Fruit fly (Drosophila melanogaster) whole organism, embryonic: ENCODE measurements around the gene CG44362.

ENCODE experiments used
- Abd-B ChIP-seq: fragments of 200-800 bp; sonication (Bioruptor generic); optimal IDR thresholded peaks from 2 replicates; lab custom pipeline; 2018; ENCODE audit warnings: missing biosample characterization, mild to moderate bottlenecking, missing genetic modification characterization, moderate library complexity
- Ada2b ChIP-seq: fragments of 200-800 bp; sonication (Bioruptor generic); IDR thresholded peaks from 2 replicates; pipeline ENCODE4 v1.3.6; 2022; ENCODE audit warnings: missing biosample characterization, missing genetic modification characterization
- CG12104 ChIP-seq: fragments of 200-800 bp; sonication (Bioruptor generic); optimal IDR thresholded peaks from 3 replicates; lab custom pipeline; 2016; ENCODE audit warnings: missing biosample characterization, missing genetic modification characterization
- CG12769 ChIP-seq: fragments of 200-800 bp; sonication (Bioruptor generic); optimal IDR thresholded peaks from 2 replicates; lab custom pipeline; 2019; ENCODE audit warnings: missing biosample characterization, mild to moderate bottlenecking, missing genetic modification characterization, moderate library complexity
- CG13296 ChIP-seq: fragments of 200-800 bp; sonication (Bioruptor generic); optimal IDR thresholded peaks from 3 replicates; lab custom pipeline; 2018; ENCODE audit warnings: missing biosample characterization, mild to moderate bottlenecking, missing genetic modification characterization
- CG16863 ChIP-seq: fragments of 200-800 bp; sonication (Bioruptor generic); optimal IDR thresholded peaks from 3 replicates; lab custom pipeline; 2016; ENCODE audit warnings: missing biosample characterization, missing genetic modification characterization
- CG18011 ChIP-seq: fragments of 200-800 bp; sonication (Bioruptor generic); optimal IDR thresholded peaks from 2 replicates; lab custom pipeline; 2017; ENCODE audit warnings: missing biosample characterization, missing genetic modification characterization, mild to moderate bottlenecking, moderate library complexity, missing genotype
- CG2129 ChIP-seq: fragments of 200-800 bp; sonication (Bioruptor generic); IDR thresholded peaks from 2 replicates; pipeline ENCODE4 v1.3.6; 2022; ENCODE audit warnings: missing biosample characterization, missing genetic modification characterization; ENCODE audit not compliant: partially characterized antibody
- CG2889 ChIP-seq: fragments of 200-800 bp; sonication (Bioruptor generic); IDR thresholded peaks from 3 replicates; pipeline ENCODE4 v1.3.6; 2022; ENCODE audit warnings: missing biosample characterization, missing genetic modification characterization
- CG32532 ChIP-seq: fragments of 200-800 bp; sonication (Bioruptor generic); IDR thresholded peaks from 2 replicates; pipeline ENCODE4 v1.3.6; 2022; ENCODE audit warnings: missing biosample characterization, missing genetic modification characterization
- CG32772 ChIP-seq: fragments of 200-800 bp; sonication (Bioruptor generic); IDR thresholded peaks from 2 replicates; pipeline ENCODE4 v1.3.6; 2022; ENCODE audit warnings: missing biosample characterization, missing genetic modification characterization
- CG34422 ChIP-seq: fragments of 200-800 bp; sonication (Bioruptor generic); IDR thresholded peaks from 3 replicates; pipeline ENCODE4 v1.3.6; 2022; ENCODE audit warnings: missing biosample characterization, missing genetic modification characterization
- CG3847 ChIP-seq: fragments of 200-800 bp; sonication (Bioruptor generic); IDR thresholded peaks from 2 replicates; pipeline ENCODE4 v1.3.6; 2022; ENCODE audit warnings: missing biosample characterization, missing genetic modification characterization
- CG43689 ChIP-seq: fragments of 200-800 bp; sonication (Bioruptor generic); IDR thresholded peaks from 2 replicates; pipeline ENCODE4 v1.3.6; 2022; ENCODE audit warnings: missing biosample characterization, missing genetic modification characterization
- CG4404 ChIP-seq: fragments of 200-800 bp; sonication (Bioruptor generic); IDR thresholded peaks from 2 replicates; pipeline ENCODE4 v1.3.6; 2022; ENCODE audit warnings: missing biosample characterization, missing genetic modification characterization
- CG6654 ChIP-seq: fragments of 200-800 bp; sonication (Bioruptor generic); optimal IDR thresholded peaks from 2 replicates; lab custom pipeline; 2017; ENCODE audit warnings: missing biosample characterization, mild to moderate bottlenecking, missing genetic modification characterization
- CG7357 ChIP-seq: fragments of 200-800 bp; sonication (Bioruptor generic); IDR thresholded peaks from 3 replicates; pipeline ENCODE4 v1.3.6; 2022; ENCODE audit warnings: missing biosample characterization, missing genetic modification characterization
- CG9215 ChIP-seq: fragments of 200-800 bp; sonication (Bioruptor generic); IDR thresholded peaks from 2 replicates; pipeline ENCODE4 v1.3.6; 2022; ENCODE audit warnings: missing biosample characterization, missing genetic modification characterization
- CrebB ChIP-seq: fragments of 200-800 bp; sonication (Bioruptor generic); optimal IDR thresholded peaks from 3 replicates; lab custom pipeline; 2018; ENCODE audit warnings: missing biosample characterization, mild to moderate bottlenecking, missing genetic modification characterization
- D ChIP-seq, 2 experiments: fragments of 200-800 bp in 1 of 2; fragments of >200 bp in 1 of 2; sonication (Bioruptor generic) in 1 of 2; optimal IDR thresholded peaks; 2 replicates in 1 of 2; 3 replicates in 1 of 2; lab custom pipeline; 2017; ENCODE audit warnings: mild to moderate bottlenecking in 1 of 2, missing biosample characterization in 1 of 2, missing genetic modification characterization in 1 of 2, missing genetic modification reagents in 1 of 2
- Dip2 ChIP-seq: fragments of 200-800 bp; sonication (Bioruptor generic); IDR thresholded peaks from 2 replicates; pipeline ENCODE4 v1.3.6; 2022; ENCODE audit warnings: missing biosample characterization, missing genetic modification characterization
- ERR ChIP-seq: fragments of 200-800 bp; sonication (Bioruptor generic); optimal IDR thresholded peaks from 2 replicates; lab custom pipeline; 2016; ENCODE audit warnings: missing biosample characterization, missing genetic modification characterization
- Hey ChIP-seq: fragments of 200-800 bp; sonication (Bioruptor generic); optimal IDR thresholded peaks from 3 replicates; lab custom pipeline; 2018; ENCODE audit warnings: missing biosample characterization, mild to moderate bottlenecking, missing genetic modification characterization
- NK7.1 ChIP-seq: fragments of 200-800 bp; sonication (Bioruptor generic); optimal IDR thresholded peaks from 3 replicates; lab custom pipeline; 2016; ENCODE audit warnings: missing biosample characterization, missing genetic modification characterization
- Rx ChIP-seq: fragments of 200-800 bp; sonication (Bioruptor generic); IDR thresholded peaks from 2 replicates; pipeline ENCODE4 v1.3.6; 2022; ENCODE audit warnings: missing biosample characterization, missing genetic modification characterization
- Sry-δ ChIP-seq: fragments of 200-800 bp; sonication (Bioruptor generic); optimal IDR thresholded peaks from 2 replicates; lab custom pipeline; 2016; ENCODE audit warnings: missing biosample characterization, missing genetic modification characterization
- Xrp1 ChIP-seq: fragments of 200-800 bp; sonication (Bioruptor generic); IDR thresholded peaks from 2 replicates; pipeline ENCODE4 v1.3.6; 2022; ENCODE audit warnings: missing biosample characterization, missing genetic modification characterization
- ab ChIP-seq: fragments of 200-800 bp; sonication (Bioruptor generic); optimal IDR thresholded peaks from 2 replicates; lab custom pipeline; 2016; ENCODE audit warnings: missing biosample characterization, missing genetic modification characterization
- cg ChIP-seq: fragments of 200-800 bp; sonication (Bioruptor generic); optimal IDR thresholded peaks from 3 replicates; lab custom pipeline; 2019; ENCODE audit warnings: missing biosample characterization, mild to moderate bottlenecking, missing genetic modification characterization, moderate library complexity
- chif ChIP-seq, 2 experiments: fragments of 200-800 bp; sonication (Bioruptor generic); optimal IDR thresholded peaks; 3 replicates each; lab custom pipeline; 2016; ENCODE audit warnings: missing biosample characterization in 2 of 2, missing genetic modification characterization in 2 of 2
- dimm ChIP-seq: fragments of 200-800 bp; sonication (Bioruptor generic); IDR thresholded peaks from 2 replicates; pipeline ENCODE4 v1.3.6; 2022; ENCODE audit warnings: missing biosample characterization, missing genetic modification characterization
- dm ChIP-seq: fragments of 200-800 bp; sonication (Bioruptor generic); optimal IDR thresholded peaks from 3 replicates; lab custom pipeline; 2016; ENCODE audit warnings: missing biosample characterization, missing genetic modification characterization
- dmrt99B ChIP-seq: fragments of 200-800 bp; sonication (Bioruptor generic); optimal IDR thresholded peaks from 2 replicates; lab custom pipeline; 2018; ENCODE audit warnings: missing biosample characterization, mild to moderate bottlenecking, missing genetic modification characterization, moderate library complexity
- fd102C ChIP-seq: fragments of 200-800 bp; sonication (Bioruptor generic); optimal IDR thresholded peaks from 2 replicates; lab custom pipeline; 2018; ENCODE audit warnings: missing biosample characterization, mild to moderate bottlenecking, missing genetic modification characterization, moderate library complexity
- gsb-n ChIP-seq: fragments of 200-800 bp; sonication (Bioruptor generic); optimal IDR thresholded peaks from 3 replicates; lab custom pipeline; 2018; ENCODE audit warnings: missing biosample characterization, mild to moderate bottlenecking, missing genetic modification characterization
- her ChIP-seq: fragments of 200-800 bp; sonication (Bioruptor generic); optimal IDR thresholded peaks from 2 replicates; lab custom pipeline; 2016; ENCODE audit warnings: missing biosample characterization, missing genetic modification characterization
- jigr1 ChIP-seq: fragments of 200-800 bp; sonication (Bioruptor generic); IDR thresholded peaks from 3 replicates; pipeline ENCODE4 v1.3.6; 2022; ENCODE audit warnings: missing biosample characterization, missing genetic modification characterization
- lab ChIP-seq: fragments of 200-800 bp; sonication (Bioruptor generic); optimal IDR thresholded peaks from 3 replicates; lab custom pipeline; 2017; ENCODE audit warnings: missing biosample characterization, missing genetic modification characterization, mild to moderate bottlenecking, moderate library complexity, missing genetic modification reagents
- nom ChIP-seq: fragments of 200-800 bp; sonication (Bioruptor generic); optimal IDR thresholded peaks from 2 replicates; lab custom pipeline; 2017; ENCODE audit warnings: missing biosample characterization, missing genetic modification characterization, mild to moderate bottlenecking, moderate library complexity, missing genetic modification reagents
- phol ChIP-seq: fragments of 200-800 bp; sonication (Bioruptor generic); optimal IDR thresholded peaks from 3 replicates; lab custom pipeline; 2018; ENCODE audit warnings: missing biosample characterization, mild to moderate bottlenecking, missing genetic modification characterization, moderate library complexity
- row ChIP-seq: fragments of 200-800 bp; sonication (Bioruptor generic); IDR thresholded peaks from 3 replicates; pipeline ENCODE4 v1.3.6; 2022; ENCODE audit warnings: missing biosample characterization, missing genetic modification characterization
- salm ChIP-seq: fragments of 200-800 bp; sonication (Bioruptor generic); optimal IDR thresholded peaks from 2 replicates; lab custom pipeline; 2018; ENCODE audit warnings: missing biosample characterization, mild to moderate bottlenecking, missing genetic modification characterization
- sob ChIP-seq: fragments of 200-800 bp; sonication (Bioruptor generic); IDR thresholded peaks from 2 replicates; pipeline ENCODE4 v1.3.6; 2022; ENCODE audit warnings: missing biosample characterization, missing genetic modification characterization
- tgo ChIP-seq: fragments of 200-800 bp; sonication (Bioruptor generic); IDR thresholded peaks from 3 replicates; pipeline ENCODE4 v1.3.6; 2022; ENCODE audit warnings: missing biosample characterization, missing genetic modification characterization
- twi ChIP-seq: fragments of 200-800 bp; optimal IDR thresholded peaks from 2 replicates; lab custom pipeline; 2019; ENCODE audit warnings: missing biosample characterization, mild to moderate bottlenecking, missing genetic modification characterization, moderate library complexity
- tx ChIP-seq: fragments of 200-800 bp; sonication (Bioruptor generic); optimal IDR thresholded peaks from 2 replicates; lab custom pipeline; 2016; ENCODE audit warnings: missing biosample characterization, missing genetic modification characterization
- unc-4 ChIP-seq: fragments of 200-800 bp; sonication (Bioruptor generic); IDR thresholded peaks from 2 replicates; pipeline ENCODE4 v1.3.6; 2022; ENCODE audit warnings: missing biosample characterization, missing genetic modification characterization; ENCODE audit not compliant: partially characterized antibody
- vvl ChIP-seq: fragments of 200-800 bp; sonication (Bioruptor generic); IDR thresholded peaks from 2 replicates; pipeline ENCODE4 v1.3.6; 2022; ENCODE audit warnings: missing biosample characterization, missing genetic modification characterization

The CG44362 gene

dm6 chr3L:11350680-11351665, 46.4 kb upstream of the CG44362 start (continued):
- TF ChIP-seq Dip2 (no peak), salm (no peak), tgo (GFP tag; lab: Robert Waterston, UW) (peak; percentile 34; the same call in 2 of the 3 replicates), CG6654 (no peak), CG9215 (GFP tag; lab: Robert Waterston, UW) (peak; percentile 57), CG34422 (GFP tag; lab: Robert Waterston, UW) (no peak; the same call in 2 of the 3 replicates), phol (tag; lab: Kevin White, UChicago) (peak; percentile 80), CG13296 (peak; percentile 13), her (GFP tag; lab: Kevin White, UChicago) (no peak), tx (GFP tag; lab: Kevin White, UChicago) (no peak), fd102C (GFP tag; lab: Kevin White, UChicago) (no peak), ERR (GFP tag; lab: Kevin White, UChicago) (no peak), CG4404 (GFP tag; lab: Robert Waterston, UW) (no peak), CG32772 (GFP tag; lab: Robert Waterston, UW) (peak; percentile 76), dmrt99B (tag; lab: Kevin White, UChicago) (peak; percentile 52), Xrp1 (GFP tag; lab: Robert Waterston, UW) (no peak), chif (GFP tag; optimal IDR thresholded peaks at IDR 0.05; lab: Kevin White, UChicago) (no peak), gsb-n (peak; percentile 24), CG2129 (GFP tag; lab: Robert Waterston, UW) (no peak), dimm (GFP tag; lab: Robert Waterston, UW) (no peak), twi (tag; lab: Kevin White, UChicago) (peak; percentile 4), CrebB (tag; lab: Kevin White, UChicago) (peak; percentile 49), nom (GFP tag; lab: Kevin White, UChicago) (no peak), ab (GFP tag; lab: Kevin White, UChicago) (no peak), CG12104 (GFP tag; lab: Kevin White, UChicago) (peak; percentile 52), lab (GFP tag; lab: Kevin White, UChicago) (peak; percentile 33), CG32532 (GFP tag; lab: Robert Waterston, UW) (peak; percentile 38), dm (peak; percentile 13), Sry-δ (GFP tag; lab: Kevin White, UChicago) (peak; percentile 5), Abd-B (GFP tag; lab: Kevin White, UChicago) (no peak), CG18011 (GFP tag; lab: Kevin White, UChicago) (no peak), Rx (no peak), sob (GFP tag; lab: Robert Waterston, UW) (peak; percentile 18), CG16863 (GFP tag; lab: Kevin White, UChicago) (peak; percentile 28), CG2889 (no peak), CG3847 (GFP tag; lab: Robert Waterston, UW) (peak; percentile 8; the same call in 1 of the 2 replicates), Hey (no peak), vvl (peak; percentile 92), CG12769 (tag; lab: Kevin White, UChicago) (peak; percentile 90), cg (GFP tag; lab: Kevin White, UChicago) (no peak), unc-4 (GFP tag; lab: Robert Waterston, UW) (no peak), row (GFP tag; lab: Robert Waterston, UW) (peak; percentile 73), CG43689 (GFP tag; lab: Robert Waterston, UW) (no peak), Ada2b (GFP tag; lab: Robert Waterston, UW) (peak; percentile 45), D (optimal IDR thresholded peaks at IDR 0.05; lab: Kevin White, UChicago) (no peak), D (GFP tag; optimal IDR thresholded peaks at IDR 0.05; lab: Kevin White, UChicago) (peak; percentile 30), NK7.1 (GFP tag; lab: Kevin White, UChicago) (no peak), CG7357 (0 out of 3 replicates have a peak, but pooled peaks have one; percentile 12), jigr1 (GFP tag; lab: Robert Waterston, UW) (no peak)
